Worm (Caenorhabditis elegans) whole organism, mixed stage, embryonic: ENCODE measurements around the gene D2023.3.

Experiments
- cnd-1 ChIP-seq: fragments of 200-800 bp; sonication (Bioruptor generic); optimal IDR thresholded peaks from 2 replicates; lab custom pipeline; 2018; ENCODE audit warnings: mild to moderate bottlenecking, missing genetic modification characterization, missing compliant biosample characterization
- elt-3 ChIP-seq: fragments of 150-350 bp; optimal IDR thresholded peaks from 2 replicates; lab custom pipeline; 2014; ENCODE audit warnings: missing biosample characterization, missing genetic modification characterization
- nhr-28 ChIP-seq: fragments of 150-350 bp; optimal IDR thresholded peaks from 2 replicates; lab custom pipeline; 2014; ENCODE audit warnings: missing biosample characterization, missing genetic modification characterization
- pha-4 ChIP-seq: fragments of 150-350 bp; optimal IDR thresholded peaks from 2 replicates; lab custom pipeline; 2018; ENCODE audit warnings: missing biosample characterization, missing genetic modification reagents, missing genetic modification characterization
- sem-2 ChIP-seq: fragments of 200-800 bp; sonication (Bioruptor generic); optimal IDR thresholded peaks from 2 replicates; lab custom pipeline; 2018; ENCODE audit warnings: mild to moderate bottlenecking, missing genetic modification characterization, missing compliant biosample characterization
- unc-39 ChIP-seq: fragments of 150-350 bp; optimal IDR thresholded peaks from 2 replicates; lab custom pipeline; 2014; ENCODE audit warnings: missing biosample characterization, missing genetic modification characterization
- unc-62 ChIP-seq: fragments of 150-350 bp; optimal IDR thresholded peaks from 2 replicates; lab custom pipeline; 2014; ENCODE audit warnings: missing biosample characterization, missing genetic modification reagents, missing genetic modification characterization
- ztf-11 ChIP-seq: fragments of 150-350 bp; optimal IDR thresholded peaks from 2 replicates; lab custom pipeline; 2014; ENCODE audit warnings: missing biosample characterization, missing genetic modification characterization

ce11 chrV:11770053-11770517 is 41.7 kb downstream of the D2023.3 start, which contains the start of gene F55A11.4:
- TF ChIP-seq ztf-11 (tag; lab: Kevin White, UChicago) (no peak), nhr-28 (tag; lab: Kevin White, UChicago) (no peak), sem-2 (no peak), unc-39 (no peak), unc-62 (no peak), pha-4 (tag; lab: Kevin White, UChicago) (no peak), elt-3 (tag; lab: Kevin White, UChicago) (no peak), cnd-1 (no peak)
